Fruit fly (Drosophila melanogaster) whole organism, prepupa: ENCODE measurements around the gene Ugt36D1.
A peak's percentile ranks its signal among the peaks of the same experiment; 100 is the strongest.

Source experiments
- Blimp-1 ChIP-seq: fragments of 200-800 bp; sonication (Bioruptor generic); optimal IDR thresholded peaks from 3 replicates; lab custom pipeline; 2017; ENCODE audit warnings: missing biosample characterization, missing genetic modification characterization, mild to moderate bottlenecking, moderate library complexity, missing genetic modification reagents
- CG10631 ChIP-seq: fragments of 200-800 bp; sonication (Bioruptor generic); optimal IDR thresholded peaks from 2 replicates; lab custom pipeline; 2016; ENCODE audit warnings: missing biosample characterization, missing genetic modification characterization
- CG15336 ChIP-seq: fragments of 200-800 bp; sonication (Bioruptor generic); IDR thresholded peaks from 2 replicates; pipeline ENCODE4 v1.3.6; 2022; ENCODE audit warnings: missing biosample characterization, missing genetic modification characterization
- CG1621 ChIP-seq: fragments of 200-800 bp; sonication (Bioruptor generic); optimal IDR thresholded peaks from 3 replicates; lab custom pipeline; 2018; ENCODE audit warnings: missing biosample characterization, mild to moderate bottlenecking, missing genetic modification characterization
- CG3032 ChIP-seq: fragments of 200-800 bp; optimal IDR thresholded peaks from 2 replicates; lab custom pipeline; 2019; ENCODE audit warnings: missing biosample characterization, mild to moderate bottlenecking, missing genetic modification characterization, moderate library complexity
- CG32006 ChIP-seq: fragments of 200-800 bp; sonication (Bioruptor generic); optimal IDR thresholded peaks from 3 replicates; lab custom pipeline; 2017; ENCODE audit warnings: missing biosample characterization, mild to moderate bottlenecking, missing genetic modification characterization
- CG34406 ChIP-seq: fragments of 200-800 bp; sonication (Bioruptor generic); optimal IDR thresholded peaks from 3 replicates; lab custom pipeline; 2016; ENCODE audit warnings: missing biosample characterization, missing genetic modification characterization
- CG4318 ChIP-seq: fragments of 200-800 bp; sonication (Bioruptor generic); optimal IDR thresholded peaks from 3 replicates; lab custom pipeline; 2017; ENCODE audit warnings: missing biosample characterization, mild to moderate bottlenecking, missing genetic modification characterization
- CG6276 ChIP-seq: fragments of 200-800 bp; sonication (Bioruptor generic); optimal IDR thresholded peaks from 2 replicates; lab custom pipeline; 2017; ENCODE audit warnings: missing biosample characterization, mild to moderate bottlenecking, missing genetic modification characterization
- CG6854 ChIP-seq: fragments of 200-800 bp; sonication (Bioruptor generic); optimal IDR thresholded peaks from 2 replicates; lab custom pipeline; 2017; ENCODE audit warnings: missing biosample characterization, mild to moderate bottlenecking, missing genetic modification characterization
- CG8319 ChIP-seq: fragments of 200-800 bp; sonication (Bioruptor generic); optimal IDR thresholded peaks from 3 replicates; lab custom pipeline; 2016; ENCODE audit warnings: missing biosample characterization, missing genetic modification characterization
- CG8632 ChIP-seq: fragments of 200-800 bp; sonication (Bioruptor generic); optimal IDR thresholded peaks from 3 replicates; lab custom pipeline; 2016; ENCODE audit warnings: missing biosample characterization, missing genetic modification characterization
- CG9139 ChIP-seq: fragments of 200-800 bp; sonication (Bioruptor generic); optimal IDR thresholded peaks from 3 replicates; lab custom pipeline; 2017; ENCODE audit warnings: missing biosample characterization, mild to moderate bottlenecking, missing genetic modification characterization
- Eip75B ChIP-seq: fragments of 200-800 bp; sonication (Bioruptor generic); optimal IDR thresholded peaks from 3 replicates; lab custom pipeline; 2016; ENCODE audit warnings: missing biosample characterization, missing genetic modification characterization
- Eip78C ChIP-seq: fragments of 200-800 bp; sonication (Bioruptor generic); peaks from one replicate; lab custom pipeline; 2016; ENCODE audit warnings: missing biosample characterization, missing genetic modification characterization
- Hr38 ChIP-seq: sonication (Bioruptor generic); optimal IDR thresholded peaks from 2 replicates; lab custom pipeline; 2016; ENCODE audit warnings: missing biosample characterization, missing genetic modification characterization
- Hr4 ChIP-seq: fragments of 200-800 bp; sonication (Bioruptor generic); optimal IDR thresholded peaks from 3 replicates; lab custom pipeline; 2016; ENCODE audit warnings: missing biosample characterization, missing genetic modification characterization
- Lpt ChIP-seq: fragments of 200-800 bp; sonication (Bioruptor generic); optimal IDR thresholded peaks from 3 replicates; lab custom pipeline; 2016; ENCODE audit warnings: missing biosample characterization, missing genetic modification characterization
- Met ChIP-seq: fragments of 200-800 bp; sonication (Bioruptor generic); optimal IDR thresholded peaks from 3 replicates; lab custom pipeline; 2016; ENCODE audit warnings: missing biosample characterization, missing genetic modification characterization
- OdsH ChIP-seq: fragments of 200-800 bp; sonication (Bioruptor generic); optimal IDR thresholded peaks from 3 replicates; lab custom pipeline; 2016; ENCODE audit warnings: missing biosample characterization, missing genetic modification characterization
- Sox102F ChIP-seq: fragments of 200-800 bp; sonication (Bioruptor generic); optimal IDR thresholded peaks from 2 replicates; lab custom pipeline; 2016; ENCODE audit warnings: missing biosample characterization, mild to moderate bottlenecking, missing genetic modification characterization
- Sox14 ChIP-seq: fragments of 200-800 bp; sonication (Bioruptor generic); optimal IDR thresholded peaks from 3 replicates; lab custom pipeline; 2016; ENCODE audit warnings: missing biosample characterization, missing genetic modification characterization
- achi ChIP-seq: fragments of 200-800 bp; sonication (Bioruptor generic); optimal IDR thresholded peaks from 3 replicates; lab custom pipeline; 2016; ENCODE audit warnings: missing biosample characterization, missing genetic modification characterization
- acj6 ChIP-seq: fragments of 200-800 bp; sonication (Bioruptor generic); optimal IDR thresholded peaks from 3 replicates; lab custom pipeline; 2016; ENCODE audit warnings: missing biosample characterization, missing genetic modification characterization
- cyc ChIP-seq: fragments of 200-800 bp; sonication (Bioruptor generic); optimal IDR thresholded peaks from 3 replicates; lab custom pipeline; 2016; ENCODE audit warnings: missing biosample characterization, missing genetic modification characterization
- dsx ChIP-seq: fragments of 200-800 bp; optimal IDR thresholded peaks from 3 replicates; lab custom pipeline; 2019; ENCODE audit warnings: missing biosample characterization, mild to moderate bottlenecking, missing genetic modification characterization, moderate library complexity; ENCODE audit not compliant: poor library complexity, severe bottlenecking
- eg ChIP-seq: fragments of 200-800 bp; sonication (Bioruptor generic); IDR thresholded peaks from 3 replicates; pipeline ENCODE4 v1.3.6; 2022; ENCODE audit warnings: missing biosample characterization, missing genetic modification characterization
- esn ChIP-seq: fragments of 200-800 bp; sonication (Bioruptor generic); optimal IDR thresholded peaks from 2 replicates; lab custom pipeline; 2016; ENCODE audit warnings: missing biosample characterization, mild to moderate bottlenecking, missing genetic modification characterization, moderate library complexity
- fd85E ChIP-seq: fragments of 200-800 bp; sonication (Bioruptor generic); optimal IDR thresholded peaks from 3 replicates; lab custom pipeline; 2016; ENCODE audit warnings: missing biosample characterization, missing genetic modification characterization
- salr ChIP-seq, 2 experiments: fragments of 200-800 bp; sonication (Bioruptor generic); optimal IDR thresholded peaks; 3 replicates each; lab custom pipeline; 2016 to 2018; ENCODE audit warnings: missing biosample characterization in 2 of 2, missing genetic modification characterization in 2 of 2, mild to moderate bottlenecking in 1 of 2
- spab ChIP-seq: fragments of 200-800 bp; sonication (Bioruptor generic); optimal IDR thresholded peaks from 2 replicates; lab custom pipeline; 2017; ENCODE audit warnings: missing biosample characterization, mild to moderate bottlenecking, missing genetic modification characterization, missing genetic modification reagents
- ss ChIP-seq, 2 experiments: fragments of 200-800 bp; sonication (Bioruptor generic); optimal IDR thresholded peaks; 2 replicates in 1 of 2; 3 replicates in 1 of 2; lab custom pipeline; 2017 to 2018; ENCODE audit warnings: mild to moderate bottlenecking in 2 of 2, missing biosample characterization in 2 of 2, missing genetic modification characterization in 2 of 2, moderate library complexity in 1 of 2
- vri ChIP-seq: fragments of 200-800 bp; sonication (Bioruptor generic); optimal IDR thresholded peaks from 3 replicates; lab custom pipeline; 2016; ENCODE audit warnings: missing biosample characterization, mild to moderate bottlenecking, missing genetic modification characterization

The Ugt36D1 gene

DNA sequence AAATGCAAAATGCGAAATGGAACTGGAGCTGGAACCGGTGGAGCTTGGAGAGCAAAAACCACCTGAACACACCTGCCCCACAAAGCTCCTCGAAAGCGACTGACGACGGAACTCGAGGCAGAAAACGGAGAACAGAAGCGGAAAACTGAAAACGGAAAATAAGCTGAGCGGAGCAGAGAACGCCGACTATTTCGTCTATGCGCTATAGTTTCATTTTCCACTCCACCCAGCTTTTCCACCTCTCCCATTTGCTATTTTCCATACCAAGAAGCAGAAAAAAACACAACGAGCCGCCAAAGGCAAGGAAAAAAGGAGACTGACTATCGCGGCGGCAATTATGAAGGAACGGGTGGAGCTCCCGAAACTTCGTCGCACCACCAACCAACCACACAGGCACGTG lies 30.5 kb upstream of the Ugt36D1 start, which contains the start of gene ham:
TSS of gene ham (minus strand) at position 101 of the 400 bp plus-strand sequence.
- TF ChIP-seq CG4318 (GFP tag; lab: Kevin White, UChicago) (no peak), Blimp-1 (GFP tag; lab: Kevin White, UChicago) (no peak), CG8632 (no peak), CG32006 (GFP tag; lab: Kevin White, UChicago) (no peak), Lpt (GFP tag; lab: Kevin White, UChicago) (no peak), CG3032 (tag; lab: Kevin White, UChicago) (no peak), CG34406 (GFP tag; lab: Kevin White, UChicago) (no peak), CG10631 (GFP tag; lab: Kevin White, UChicago) (no peak), achi (GFP tag; lab: Kevin White, UChicago) (no peak), Met (GFP tag; lab: Kevin White, UChicago) (no peak), acj6 (no peak), CG1621 (no peak), ss (GFP tag; optimal IDR thresholded peaks at IDR 0.05; lab: Kevin White, UChicago) (no peak), salr (GFP tag; optimal IDR thresholded peaks at IDR 0.05; lab: Kevin White, UChicago) (no peak), CG15336 (GFP tag; lab: Robert Waterston, UW) (no peak), Hr38 (GFP tag; lab: Kevin White, UChicago) (no peak), fd85E (GFP tag; lab: Kevin White, UChicago) (no peak), Eip75B (GFP tag; lab: Kevin White, UChicago) (no peak), dsx (GFP tag; lab: Kevin White, UChicago) (no peak)

DNA sequence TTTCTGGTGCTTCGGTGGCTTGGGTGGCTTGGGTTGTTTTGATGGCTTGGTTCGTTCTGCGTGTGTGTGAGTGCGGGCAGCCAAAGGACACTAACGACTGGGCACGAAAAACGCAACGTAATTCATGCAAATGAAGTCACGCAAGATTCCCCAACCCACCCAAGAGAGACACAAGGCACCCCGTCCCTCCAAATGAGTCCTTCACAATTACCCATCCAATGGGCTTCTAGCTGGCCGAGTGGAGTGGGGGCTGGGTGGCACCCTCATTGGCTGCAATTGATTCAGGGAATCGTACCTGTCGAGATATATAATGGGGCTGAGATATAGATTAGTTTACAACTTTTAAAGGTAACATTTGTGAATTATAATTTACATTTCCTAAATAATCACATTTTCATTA lies 30.1 kb upstream of the Ugt36D1 start:
- TF ChIP-seq eg (GFP tag; lab: Robert Waterston, UW), result no peak
- no peak for TF ChIP-seq Hr4
- TF ChIP-seq CG6854 (GFP tag; lab: Kevin White, UChicago), result no peak
- no peak for TF ChIP-seq CG9139 (GFP tag; lab: Kevin White, UChicago)
- TF ChIP-seq CG4318 (GFP tag; lab: Kevin White, UChicago), result no peak
- TF ChIP-seq CG6276 (GFP tag; lab: Kevin White, UChicago), result no peak
- TF ChIP-seq CG3032 (tag; lab: Kevin White, UChicago), result no peak
- TF ChIP-seq, all 60 proteins: peak for 0

DNA sequence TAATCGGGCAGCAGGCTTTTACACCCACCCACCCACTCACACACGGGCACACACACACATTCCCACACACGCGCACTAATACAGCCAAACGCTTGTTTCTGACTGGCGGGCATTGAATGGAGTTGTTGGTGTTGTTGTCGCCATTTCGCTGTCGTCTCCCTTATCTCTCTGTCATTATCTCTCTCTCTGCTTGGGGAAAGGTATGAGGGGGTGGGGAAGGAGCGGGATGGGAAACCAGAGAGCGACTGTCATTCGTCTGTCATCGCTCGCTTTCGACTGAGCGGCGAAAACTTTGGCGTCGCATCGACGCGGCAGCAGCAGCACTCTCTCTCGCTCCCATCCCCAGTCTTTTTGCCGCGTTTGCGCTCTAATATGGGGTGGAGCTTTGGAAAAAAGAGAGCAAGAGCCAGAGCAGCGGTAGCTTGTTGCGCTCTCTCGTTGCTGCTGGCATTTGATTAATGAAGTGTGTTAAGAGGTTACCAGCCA lies 27.4 kb upstream of the Ugt36D1 start:
- TF ChIP-seq CG10631 (GFP tag; lab: Kevin White, UChicago), result no peak
- TF ChIP-seq Sox14 (GFP tag; lab: Kevin White, UChicago), result peak; percentile 14
- peak; percentile 43 for TF ChIP-seq achi (GFP tag; lab: Kevin White, UChicago)
- peak; percentile 2 for TF ChIP-seq Lpt (GFP tag; lab: Kevin White, UChicago)
- TF ChIP-seq CG15336 (GFP tag; lab: Robert Waterston, UW), result 0 out of 2 replicates have a peak, but pooled peaks have one; percentile 11
- TF ChIP-seq eg (GFP tag; lab: Robert Waterston, UW), result peak; percentile 16; the same call in 1 of the 3 replicates
- TF ChIP-seq vri (GFP tag; lab: Kevin White, UChicago), result peak; percentile 67
- no peak for TF ChIP-seq CG8319 (GFP tag; lab: Kevin White, UChicago)

DNA sequence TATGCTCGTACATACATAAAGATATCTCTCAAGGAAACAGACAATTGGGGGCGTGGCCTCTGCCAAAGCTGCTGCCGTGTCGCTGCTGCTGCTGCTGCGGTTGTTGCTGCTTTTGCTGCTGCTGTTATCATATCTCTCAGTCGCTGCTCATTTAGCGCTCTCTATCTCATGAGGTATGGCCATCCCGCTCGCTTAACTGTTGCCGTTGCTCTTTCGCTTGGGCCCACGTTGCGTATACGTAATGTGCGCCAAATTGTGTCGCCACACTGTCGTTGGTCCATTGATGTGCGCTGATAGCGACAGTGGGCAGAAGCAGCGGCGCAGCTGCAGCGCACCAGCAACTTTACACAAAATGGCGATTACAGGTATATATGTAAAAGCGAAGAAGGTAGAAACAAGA lies 26.9 kb upstream of the Ugt36D1 start:
- TF ChIP-seq Eip78C (GFP tag; lab: Kevin White, UChicago) (peak; percentile 10), spab (GFP tag; lab: Kevin White, UChicago) (no peak)

DNA sequence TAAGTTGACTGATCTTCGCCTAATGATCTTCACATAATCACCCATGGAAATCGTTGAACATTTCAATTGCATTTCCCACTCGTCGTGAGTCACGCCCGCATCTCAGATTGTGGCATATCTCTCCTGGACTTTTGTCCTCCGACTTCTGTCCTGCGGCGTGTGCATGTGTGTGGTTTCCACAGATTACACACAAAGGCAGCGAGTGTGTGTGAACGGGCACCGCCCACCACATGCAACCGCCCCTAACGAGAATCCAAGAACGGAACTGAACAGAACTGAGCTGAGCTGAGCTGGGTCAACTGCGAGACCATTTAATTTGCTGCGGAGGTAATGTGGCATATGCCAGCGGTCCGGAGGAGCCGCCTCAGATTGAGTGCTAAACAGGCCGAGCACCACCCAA lies 21.6 kb upstream of the Ugt36D1 start:
- TF ChIP-seq CG4318 (GFP tag; lab: Kevin White, UChicago) (no peak), cyc (GFP tag; lab: Kevin White, UChicago) (no peak), Sox102F (GFP tag; lab: Kevin White, UChicago) (no peak), OdsH (GFP tag; lab: Kevin White, UChicago) (no peak), esn (GFP tag; lab: Kevin White, UChicago) (no peak)
